Fruit fly (Drosophila melanogaster) whole organism, embryonic: ENCODE results near the gene bark.

Experiments
- Atf3 ChIP-seq: fragments of 200-800 bp; sonication (Bioruptor generic); optimal IDR thresholded peaks from 3 replicates; lab custom pipeline; 2016; ENCODE audit warnings: missing biosample characterization, missing genetic modification characterization
- CG10321 ChIP-seq: fragments of 200-800 bp; sonication (Bioruptor generic); IDR thresholded peaks from 2 replicates; pipeline ENCODE4 v1.3.6; 2022; ENCODE audit warnings: missing biosample characterization, missing genetic modification characterization
- CG10654 ChIP-seq: fragments of 200-800 bp; sonication (Bioruptor generic); optimal IDR thresholded peaks from 2 replicates; lab custom pipeline; 2016; ENCODE audit warnings: missing biosample characterization, missing genetic modification characterization
- CG10959 ChIP-seq: fragments of 200-800 bp; sonication (Bioruptor generic); IDR thresholded peaks from 2 replicates; pipeline ENCODE4 v1.3.6; 2022; ENCODE audit warnings: missing biosample characterization, missing genetic modification characterization
- CG15479 ChIP-seq: fragments of 200-800 bp; sonication (Bioruptor generic); optimal IDR thresholded peaks from 3 replicates; lab custom pipeline; 2019; ENCODE audit warnings: missing biosample characterization, mild to moderate bottlenecking, missing genetic modification characterization, moderate library complexity
- CG15696 ChIP-seq: fragments of 200-800 bp; sonication (Bioruptor generic); optimal IDR thresholded peaks from 2 replicates; lab custom pipeline; 2019; ENCODE audit warnings: missing biosample characterization, mild to moderate bottlenecking, missing genetic modification characterization, moderate library complexity
- CG1603 ChIP-seq: fragments of 200-800 bp; sonication (Bioruptor generic); optimal IDR thresholded peaks from 2 replicates; lab custom pipeline; 2019; ENCODE audit warnings: missing biosample characterization, mild to moderate bottlenecking, missing genetic modification characterization, moderate library complexity
- CG32772 ChIP-seq: fragments of 200-800 bp; sonication (Bioruptor generic); IDR thresholded peaks from 2 replicates; pipeline ENCODE4 v1.3.6; 2022; ENCODE audit warnings: missing biosample characterization, missing genetic modification characterization
- CG3281 ChIP-seq: fragments of 200-800 bp; sonication (Bioruptor generic); optimal IDR thresholded peaks from 3 replicates; lab custom pipeline; 2017; ENCODE audit warnings: missing biosample characterization, mild to moderate bottlenecking, missing genetic modification characterization
- CG3726 ChIP-seq: fragments of 200-800 bp; sonication (Bioruptor generic); IDR thresholded peaks from 3 replicates; pipeline ENCODE4, ENCODE4 v1.3.6; 2022; ENCODE audit warnings: missing biosample characterization, missing genetic modification characterization
- CG5953 ChIP-seq: fragments of 200-800 bp; sonication (Bioruptor generic); IDR thresholded peaks from 2 replicates; pipeline ENCODE4 v1.3.6; 2022; ENCODE audit warnings: missing biosample characterization, missing genetic modification characterization
- CG6689 ChIP-seq: fragments of 200-800 bp; sonication (Bioruptor generic); IDR thresholded peaks from 2 replicates; pipeline ENCODE4 v1.3.6; 2022; ENCODE audit warnings: missing biosample characterization, missing genetic modification characterization
- CG6765 ChIP-seq: fragments of 200-800 bp; sonication (Bioruptor generic); optimal IDR thresholded peaks from 3 replicates; lab custom pipeline; 2017; ENCODE audit warnings: missing biosample characterization, mild to moderate bottlenecking, missing genetic modification characterization
- CG7556 ChIP-seq: fragments of 200-800 bp; sonication (Bioruptor generic); optimal IDR thresholded peaks from 2 replicates; lab custom pipeline; 2017; ENCODE audit warnings: missing biosample characterization, mild to moderate bottlenecking, missing genetic modification characterization
- CG7928 ChIP-seq: fragments of 200-800 bp; sonication (Bioruptor generic); optimal IDR thresholded peaks from 2 replicates; lab custom pipeline; 2017; ENCODE audit warnings: missing biosample characterization, mild to moderate bottlenecking, missing genetic modification characterization
- CG8089 ChIP-seq: fragments of 200-800 bp; sonication (Bioruptor generic); optimal IDR thresholded peaks from 3 replicates; lab custom pipeline; 2016; ENCODE audit warnings: missing biosample characterization, missing genetic modification characterization
- CTCF ChIP-seq: fragments of 200-800 bp; sonication (Bioruptor generic); optimal IDR thresholded peaks from 2 replicates; lab custom pipeline; 2017; ENCODE audit warnings: missing biosample characterization, mild to moderate bottlenecking, missing genetic modification characterization, moderate library complexity
- CoRest ChIP-seq: fragments of 200-800 bp; sonication (Bioruptor generic); optimal IDR thresholded peaks from 3 replicates; lab custom pipeline; 2018; ENCODE audit warnings: missing biosample characterization, mild to moderate bottlenecking, missing genetic modification characterization, moderate library complexity
- CrebB ChIP-seq: fragments of 200-800 bp; sonication (Bioruptor generic); optimal IDR thresholded peaks from 3 replicates; lab custom pipeline; 2018; ENCODE audit warnings: missing biosample characterization, mild to moderate bottlenecking, missing genetic modification characterization
- D ChIP-seq, 2 experiments: fragments of 200-800 bp in 1 of 2; fragments of >200 bp in 1 of 2; sonication (Bioruptor generic) in 1 of 2; optimal IDR thresholded peaks; 2 replicates in 1 of 2; 3 replicates in 1 of 2; lab custom pipeline; 2017; ENCODE audit warnings: mild to moderate bottlenecking in 1 of 2, missing biosample characterization in 1 of 2, missing genetic modification characterization in 1 of 2, missing genetic modification reagents in 1 of 2
- D19B ChIP-seq: fragments of 200-800 bp; sonication (Bioruptor generic); optimal IDR thresholded peaks from 2 replicates; lab custom pipeline; 2017; ENCODE audit warnings: missing biosample characterization, mild to moderate bottlenecking, missing genetic modification characterization
- Drgx ChIP-seq: fragments of 200-800 bp; sonication (Bioruptor generic); IDR thresholded peaks from 2 replicates; pipeline ENCODE4 v1.3.6; 2022; ENCODE audit warnings: missing biosample characterization, missing genetic modification characterization
- GATAe ChIP-seq: fragments of 200-800 bp; sonication (Bioruptor generic); conservative IDR thresholded peaks from 2 replicates; pipeline ENCODE4 v1.3.6; 2022; ENCODE audit warnings: missing biosample characterization, missing genetic modification characterization
- Lpt ChIP-seq: fragments of >200 bp; optimal IDR thresholded peaks from 2 replicates; lab custom pipeline; 2018; ENCODE audit warnings: missing biosample characterization, missing genetic modification characterization
- Med ChIP-seq: fragments of 200-800 bp; sonication (Bioruptor generic); peaks from one replicate; lab custom pipeline; 2016; ENCODE audit warnings: missing biosample characterization, missing genetic modification characterization, mild to moderate bottlenecking, inconsistent platforms, moderate library complexity
- Meics ChIP-seq: fragments of 200-800 bp; sonication (Bioruptor generic); optimal IDR thresholded peaks from 2 replicates; lab custom pipeline; 2017; ENCODE audit warnings: missing biosample characterization, mild to moderate bottlenecking, missing genetic modification characterization
- TFAM ChIP-seq: fragments of 200-800 bp; sonication (Bioruptor generic); optimal IDR thresholded peaks from 2 replicates; lab custom pipeline; 2017; ENCODE audit warnings: missing biosample characterization, missing genetic modification characterization, inconsistent platforms
- YL-1 ChIP-seq: fragments of 200-800 bp; sonication (Bioruptor generic); optimal IDR thresholded peaks from 3 replicates; lab custom pipeline; 2017; ENCODE audit warnings: missing biosample characterization, mild to moderate bottlenecking, missing genetic modification characterization
- ap ChIP-seq: fragments of 200-800 bp; sonication (Bioruptor generic); IDR thresholded peaks from 2 replicates; pipeline ENCODE4 v1.3.6; 2022; ENCODE audit warnings: missing biosample characterization, missing genetic modification characterization
- bigmax ChIP-seq: fragments of 200-800 bp; sonication (Bioruptor generic); optimal IDR thresholded peaks from 2 replicates; lab custom pipeline; 2018; ENCODE audit warnings: missing biosample characterization, mild to moderate bottlenecking, missing genetic modification characterization
- cato ChIP-seq: fragments of 200-800 bp; sonication (Bioruptor generic); optimal IDR thresholded peaks from 2 replicates; lab custom pipeline; 2016; ENCODE audit warnings: missing biosample characterization, missing genetic modification characterization, borderline replicate concordance
- ci ChIP-seq: fragments of 200-800 bp; sonication (Bioruptor generic); IDR thresholded peaks from 3 replicates; pipeline ENCODE4 v1.3.6; 2022; ENCODE audit warnings: missing biosample characterization, missing genetic modification characterization
- dpn ChIP-seq, 2 experiments: fragments of 200-800 bp; sonication (Bioruptor generic); optimal IDR thresholded peaks; 3 replicates each; lab custom pipeline; 2016; ENCODE audit warnings: missing biosample characterization in 2 of 2, missing genetic modification characterization in 2 of 2
- grn ChIP-seq: fragments of 200-800 bp; sonication (Bioruptor generic); optimal IDR thresholded peaks from 3 replicates; lab custom pipeline; 2017; ENCODE audit warnings: missing biosample characterization, missing genetic modification characterization
- gsb-n ChIP-seq: fragments of 200-800 bp; sonication (Bioruptor generic); optimal IDR thresholded peaks from 3 replicates; lab custom pipeline; 2018; ENCODE audit warnings: missing biosample characterization, mild to moderate bottlenecking, missing genetic modification characterization
- gt ChIP-seq: fragments of 200-800 bp; sonication (Bioruptor generic); IDR thresholded peaks from 2 replicates; pipeline ENCODE4 v1.3.6; 2022; ENCODE audit warnings: missing biosample characterization, missing genetic modification characterization
- jing ChIP-seq: fragments of 200-800 bp; sonication (Bioruptor generic); optimal IDR thresholded peaks from 2 replicates; lab custom pipeline; 2018; ENCODE audit warnings: missing biosample characterization, mild to moderate bottlenecking, missing genetic modification characterization
- kah ChIP-seq: fragments of 200-800 bp; sonication (Bioruptor generic); optimal IDR thresholded peaks from 2 replicates; lab custom pipeline; 2018; ENCODE audit warnings: missing biosample characterization, mild to moderate bottlenecking, missing genetic modification characterization
- kni ChIP-seq: fragments of 200-800 bp; sonication (Bioruptor generic); optimal IDR thresholded peaks from 3 replicates; lab custom pipeline; 2017; ENCODE audit warnings: mild to moderate bottlenecking, missing biosample characterization, missing genetic modification reagents, missing genetic modification characterization
- lab ChIP-seq: fragments of 200-800 bp; sonication (Bioruptor generic); optimal IDR thresholded peaks from 3 replicates; lab custom pipeline; 2017; ENCODE audit warnings: missing biosample characterization, missing genetic modification characterization, mild to moderate bottlenecking, moderate library complexity, missing genetic modification reagents
- lilli ChIP-seq: fragments of 200-800 bp; sonication (Bioruptor generic); optimal IDR thresholded peaks from 3 replicates; lab custom pipeline; 2016; ENCODE audit warnings: missing biosample characterization, missing genetic modification characterization
- nerfin-1 ChIP-seq: fragments of 200-800 bp; sonication (Bioruptor generic); optimal IDR thresholded peaks from 3 replicates; lab custom pipeline; 2019; ENCODE audit warnings: missing biosample characterization, mild to moderate bottlenecking, missing genetic modification characterization, moderate library complexity
- pb ChIP-seq: fragments of 200-800 bp; sonication (Bioruptor generic); optimal IDR thresholded peaks from 3 replicates; lab custom pipeline; 2016; ENCODE audit warnings: missing biosample characterization, missing genetic modification characterization
- seq ChIP-seq: fragments of 200-800 bp; sonication (Bioruptor generic); IDR thresholded peaks from 2 replicates; pipeline ENCODE4 v1.3.6; 2022; ENCODE audit warnings: missing biosample characterization, missing genetic modification characterization
- sr ChIP-seq: fragments of 200-800 bp; sonication (Bioruptor generic); IDR thresholded peaks from 3 replicates; pipeline ENCODE4 v1.3.6; 2022; ENCODE audit warnings: missing biosample characterization, missing genetic modification characterization
- tll ChIP-seq, 2 experiments: fragments of 200-800 bp in 1 of 2; fragments of >200 bp in 1 of 2; sonication (Bioruptor generic) in 1 of 2; optimal IDR thresholded peaks; 2 replicates each; lab custom pipeline; 2017 to 2019; ENCODE audit warnings: missing biosample characterization in 2 of 2, missing genetic modification characterization in 2 of 2, mild to moderate bottlenecking in 1 of 2, moderate library complexity in 1 of 2
- trem ChIP-seq: fragments of 200-800 bp; optimal IDR thresholded peaks from 3 replicates; lab custom pipeline; 2019; ENCODE audit warnings: missing biosample characterization, mild to moderate bottlenecking, missing genetic modification characterization, moderate library complexity
- twi ChIP-seq: fragments of 200-800 bp; optimal IDR thresholded peaks from 2 replicates; lab custom pipeline; 2019; ENCODE audit warnings: missing biosample characterization, mild to moderate bottlenecking, missing genetic modification characterization, moderate library complexity
- tx ChIP-seq: fragments of 200-800 bp; sonication (Bioruptor generic); optimal IDR thresholded peaks from 2 replicates; lab custom pipeline; 2016; ENCODE audit warnings: missing biosample characterization, missing genetic modification characterization
- wek ChIP-seq: fragments of 200-800 bp; sonication (Bioruptor generic); optimal IDR thresholded peaks from 3 replicates; lab custom pipeline; 2018; ENCODE audit warnings: missing biosample characterization, mild to moderate bottlenecking, missing genetic modification characterization, moderate library complexity
- zfh2 ChIP-seq: fragments of 200-800 bp; sonication (Bioruptor generic); optimal IDR thresholded peaks from 2 replicates; lab custom pipeline; 2016; ENCODE audit warnings: missing biosample characterization, missing genetic modification characterization

Gene bark

dm6 chr2L:3825413-3825812 lies 38.4 kb downstream of the bark start, which contains the start of gene slp1 (continued):
- TF ChIP-seq CG1603 (tag; lab: Kevin White, UChicago) (no peak), YL-1 (no peak), Atf3 (GFP tag; lab: Kevin White, UChicago) (no peak), gt (no peak), CTCF (no peak), CG3726 (GFP tag; lab: Robert Waterston, UW) (no peak), CG32772 (GFP tag; lab: Robert Waterston, UW) (no peak), D19B (no peak), bigmax (GFP tag; lab: Kevin White, UChicago) (no peak), pb (GFP tag; lab: Kevin White, UChicago) (no peak), Med (GFP tag; lab: Kevin White, UChicago) (no peak), CG7928 (no peak), CG10321 (GFP tag; lab: Robert Waterston, UW) (peak; percentile 92), CG6689 (GFP tag; lab: Robert Waterston, UW) (no peak), sr (GFP tag; lab: Robert Waterston, UW) (no peak), CG10959 (GFP tag; lab: Robert Waterston, UW) (no peak), Drgx (GFP tag; lab: Robert Waterston, UW) (no peak), CG7556 (no peak), CG10654 (GFP tag; lab: Kevin White, UChicago) (no peak), lab (GFP tag; lab: Kevin White, UChicago) (no peak), grn (GFP tag; lab: Kevin White, UChicago) (no peak), gsb-n (tag; lab: Kevin White, UChicago) (peak; percentile 28), trem (tag; lab: Kevin White, UChicago) (peak; percentile 6), kah (GFP tag; lab: Kevin White, UChicago) (no peak), CoRest (tag; lab: Kevin White, UChicago) (peak; percentile 26), CG6765 (GFP tag; lab: Kevin White, UChicago) (no peak), kni (peak; percentile 51), dpn (GFP tag; optimal IDR thresholded peaks at IDR 0.05; lab: Kevin White, UChicago) (no peak), twi (tag; lab: Kevin White, UChicago) (peak; percentile 23), tx (GFP tag; lab: Kevin White, UChicago) (no peak), ap (GFP tag; lab: Robert Waterston, UW) (no peak), CG15479 (GFP tag; lab: Kevin White, UChicago) (peak; percentile 20), CG8089 (GFP tag; lab: Kevin White, UChicago) (no peak)

dm6 chr2L:3827406-3828133 lies 40.6 kb downstream of the bark start:
- TF ChIP-seq D (optimal IDR thresholded peaks at IDR 0.05; lab: Kevin White, UChicago) (peak; percentile 40), D (GFP tag; optimal IDR thresholded peaks at IDR 0.05; lab: Kevin White, UChicago) (peak; percentile 85), cato (peak; percentile 31), CrebB (tag; lab: Kevin White, UChicago) (peak; percentile 7), nerfin-1 (tag; lab: Kevin White, UChicago) (peak; percentile 81), CG15696 (tag; lab: Kevin White, UChicago) (peak; percentile 99), jing (no peak), zfh2 (GFP tag; lab: Kevin White, UChicago) (no peak), CG3281 (GFP tag; lab: Kevin White, UChicago) (no peak), ci (GFP tag; lab: Robert Waterston, UW) (peak; percentile 63), GATAe (GFP tag; lab: Robert Waterston, UW) (no peak), wek (GFP tag; lab: Kevin White, UChicago) (no peak), lilli (GFP tag; lab: Kevin White, UChicago) (peak; percentile 48), Meics (GFP tag; lab: Kevin White, UChicago) (no peak), CG5953 (GFP tag; lab: Robert Waterston, UW) (no peak), Lpt (no peak), tll (GFP tag; optimal IDR thresholded peaks at IDR 0.05; lab: Kevin White, UChicago) (peak in 1 of 2 experiments; percentile 80), seq (GFP tag; lab: Robert Waterston, UW) (no peak), TFAM (GFP tag; lab: Kevin White, UChicago) (peak; percentile 30)
